Fruit fly (Drosophila melanogaster): ENCODE results near the gene Sry-delta.

Gene Sry-delta

DNA sequence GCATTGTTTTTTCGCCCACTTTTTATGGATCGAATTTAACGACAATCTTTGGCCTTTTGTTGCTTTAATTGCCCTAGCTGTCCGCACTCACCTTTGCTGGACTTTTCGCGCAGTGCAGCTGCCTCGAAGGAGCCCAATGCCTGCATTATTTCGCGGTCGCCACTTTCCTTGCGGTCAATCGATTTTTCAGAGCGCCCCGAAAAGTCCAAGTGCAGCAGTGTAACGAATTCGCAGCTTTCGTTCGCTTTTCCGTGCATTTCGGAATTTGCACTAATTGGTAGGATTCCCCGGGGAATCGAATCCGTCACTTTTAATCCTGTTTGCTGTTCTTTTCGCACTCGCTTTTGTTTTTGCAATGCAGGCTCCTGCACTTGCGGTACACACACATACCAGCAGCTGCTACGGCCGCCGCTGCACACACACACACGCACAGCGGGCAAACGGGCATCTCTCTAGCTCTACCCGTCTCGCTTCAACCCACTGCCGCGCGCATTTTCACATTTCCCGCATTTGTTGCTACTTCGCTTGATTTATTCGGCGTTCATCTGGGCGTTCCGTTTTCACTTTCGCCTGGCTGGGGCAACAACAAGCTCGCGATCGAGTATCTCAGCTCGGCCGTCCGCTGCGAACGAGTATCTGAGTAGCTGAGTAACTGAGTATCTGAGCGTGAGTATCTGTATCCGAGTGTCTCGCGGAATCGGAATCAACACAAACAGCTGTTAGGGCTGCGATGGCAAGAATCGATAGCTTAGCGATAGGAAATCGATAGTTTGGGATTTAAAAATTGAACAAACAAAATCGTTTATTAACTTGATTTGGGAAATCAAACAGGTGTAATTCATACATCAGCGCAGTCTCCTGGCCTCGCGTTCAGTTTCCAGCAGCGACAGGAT, 21.3 kb upstream of the Sry-delta start, which contains the start of gene Mgat2 (continued):
- TF ChIP-seq Doc3 (GFP tag; IDR thresholded peaks at IDR 0.05; ENCODE audit: partially characterized antibody) = peak; percentile 94
- peak; percentile 75 for TF ChIP-seq CG7987 (GFP tag; optimal IDR thresholded peaks at IDR 0.05)
- peak; percentile 55 for TF ChIP-seq sug (tag; optimal IDR thresholded peaks at IDR 0.05)
- peak; percentile 74 for TF ChIP-seq Fer1 (GFP tag; optimal IDR thresholded peaks at IDR 0.05)
- peak in 1 of 2 experiments; percentile 61 for TF ChIP-seq Eip74EF (GFP tag; optimal IDR thresholded peaks at IDR 0.05)
- peak; percentile 29 for TF ChIP-seq CG12659 (GFP tag; optimal IDR thresholded peaks at IDR 0.05)
- TF ChIP-seq tgo (GFP tag; IDR thresholded peaks at IDR 0.05) = no peak
- peak; percentile 84 for TF ChIP-seq vvl (GFP tag; IDR thresholded peaks at IDR 0.05)
- peak; percentile 63 for TF ChIP-seq Side (GFP tag; optimal IDR thresholded peaks at IDR 0.05)
- TF ChIP-seq NfI (GFP tag; optimal IDR thresholded peaks at IDR 0.05) = peak; percentile 16
- peak; percentile 35 for TF ChIP-seq eyg (GFP tag; optimal IDR thresholded peaks at IDR 0.05)
- TF ChIP-seq CG10147 (GFP tag; optimal IDR thresholded peaks at IDR 0.05) = peak; percentile 44
- TF ChIP-seq CG12299 (tag; optimal IDR thresholded peaks at IDR 0.05) = no peak
- TF ChIP-seq CG5180 (GFP tag; optimal IDR thresholded peaks at IDR 0.05) = no peak
- peak; percentile 25 for TF ChIP-seq pb (GFP tag; optimal IDR thresholded peaks at IDR 0.05)
- TF ChIP-seq CG10274 (GFP tag; optimal IDR thresholded peaks at IDR 0.05) = no peak
- peak; percentile 71 for TF ChIP-seq CG15601 (tag; optimal IDR thresholded peaks at IDR 0.05)
- no peak for TF ChIP-seq PHDP (tag; optimal IDR thresholded peaks at IDR 0.05)
- peak; percentile 48; the same call in 1 of the 2 replicates for TF ChIP-seq CG31441 (GFP tag; IDR thresholded peaks at IDR 0.05)
- peak; percentile 76 for TF ChIP-seq CG1832 (GFP tag; optimal IDR thresholded peaks at IDR 0.05)
- TF ChIP-seq CG32767 (GFP tag; IDR thresholded peaks at IDR 0.05) = peak; percentile 28; the same call in 1 of the 2 replicates
- TF ChIP-seq CG10979 (tag; optimal IDR thresholded peaks at IDR 0.05) = no peak
- TF ChIP-seq zen (tag; optimal IDR thresholded peaks at IDR 0.05) = no peak
- TF ChIP-seq CG6854 (GFP tag; optimal IDR thresholded peaks at IDR 0.05) = peak; percentile 66
- no peak for TF ChIP-seq CG11456 (GFP tag; IDR thresholded peaks at IDR 0.05)
- no peak for TF ChIP-seq fd102C (GFP tag; optimal IDR thresholded peaks at IDR 0.05)
- TF ChIP-seq zfh1 (GFP tag; IDR thresholded peaks at IDR 0.05) = 0 out of 3 replicates have a peak, but pooled peaks have one; percentile 33
- TF ChIP-seq dmrt11E (tag; optimal IDR thresholded peaks at IDR 0.05) = peak; percentile 2
- TF ChIP-seq CG11398 (GFP tag; optimal IDR thresholded peaks at IDR 0.05) = peak; percentile 31
- no peak for TF ChIP-seq crol (GFP tag; IDR thresholded peaks at IDR 0.05)
- TF ChIP-seq CG1529 (GFP tag; optimal IDR thresholded peaks at IDR 0.05) = no peak
- peak; percentile 61 for TF ChIP-seq CG2712 (tag; optimal IDR thresholded peaks at IDR 0.05)
- no peak for TF ChIP-seq kay (GFP tag; optimal IDR thresholded peaks at IDR 0.05)
- TF ChIP-seq bigmax (GFP tag; optimal IDR thresholded peaks at IDR 0.05) = peak; percentile 15
- no peak for TF ChIP-seq pita (GFP tag; optimal IDR thresholded peaks at IDR 0.05)
- TF ChIP-seq HLH4C (GFP tag; IDR thresholded peaks at IDR 0.05; ENCODE audit: partially characterized antibody) = peak; percentile 80
- TF ChIP-seq CG8388 (GFP tag; optimal IDR thresholded peaks at IDR 0.05) = peak; percentile 10
- TF ChIP-seq chif (GFP tag; optimal IDR thresholded peaks at IDR 0.05) = peak in 1 of 2 experiments; percentile 7
- no peak for TF ChIP-seq seq (GFP tag; IDR thresholded peaks at IDR 0.05)
- peak; percentile 30; the same call in 1 of the 3 replicates for TF ChIP-seq CG11695 (GFP tag; IDR thresholded peaks at IDR 0.05)
- peak; percentile 47 for TF ChIP-seq CrebB (tag; optimal IDR thresholded peaks at IDR 0.05)
- TF ChIP-seq hbn (GFP tag; IDR thresholded peaks at IDR 0.05; ENCODE audit: partially characterized antibody) = peak; percentile 89
- TF ChIP-seq lola (GFP tag; optimal IDR thresholded peaks at IDR 0.05) = peak in 1 of 3 experiments; percentile 8
- no peak for TF ChIP-seq Bdp1 (GFP tag; optimal IDR thresholded peaks at IDR 0.05)
- TF ChIP-seq zen2 (GFP tag; IDR thresholded peaks at IDR 0.05; ENCODE audit: partially characterized antibody) = peak; percentile 90
- peak; percentile 27 for TF ChIP-seq grn (GFP tag; optimal IDR thresholded peaks at IDR 0.05)
- peak; percentile 96 for TF ChIP-seq cg (GFP tag; optimal IDR thresholded peaks at IDR 0.05)
